Worm (Caenorhabditis elegans) whole organism, late embryonic: ENCODE data around the gene srd-28.
"Not testable (repeated sequence)": the region's sequence is repeated elsewhere in the genome, so short reads cannot be mapped to it uniquely, and the experiment has no call there.

Experiments
- C08G9.2 ChIP-seq: sonication (generic microtip); optimal IDR thresholded peaks from 2 replicates; lab custom pipeline; 2016; ENCODE audit warnings: mild to moderate bottlenecking, missing genetic modification characterization, moderate library complexity, missing compliant biosample characterization
- F13H6.1 ChIP-seq: sonication (generic microtip); optimal IDR thresholded peaks from 2 replicates; lab custom pipeline; 2016; ENCODE audit warnings: missing genetic modification characterization, missing compliant biosample characterization
- ceh-30 ChIP-seq: fragments of 150-350 bp; optimal IDR thresholded peaks from 2 replicates; lab custom pipeline; 2014; ENCODE audit warnings: missing biosample characterization, missing genetic modification characterization
- fkh-6 ChIP-seq: sonication (generic microtip); optimal IDR thresholded peaks from 2 replicates; lab custom pipeline; 2016; ENCODE audit warnings: missing genetic modification characterization, missing compliant biosample characterization
- mec-3 ChIP-seq: sonication (generic microtip); optimal IDR thresholded peaks from 2 replicates; lab custom pipeline; 2016; ENCODE audit warnings: borderline replicate concordance, missing genetic modification characterization, missing compliant biosample characterization
- pat-9 ChIP-seq: fragments of 200-800 bp; sonication (Bioruptor generic); optimal IDR thresholded peaks from 2 replicates; lab custom pipeline; 2018; ENCODE audit warnings: mild to moderate bottlenecking, missing genetic modification characterization, moderate library complexity, missing compliant biosample characterization
- pax-1 ChIP-seq: fragments of 150-350 bp; optimal IDR thresholded peaks from 2 replicates; lab custom pipeline; 2014; ENCODE audit warnings: missing biosample characterization, missing genetic modification characterization
- pha-4 ChIP-seq: fragments of 150-350 bp; optimal IDR thresholded peaks from 2 replicates; lab custom pipeline; 2018; ENCODE audit warnings: missing biosample characterization, missing genetic modification reagents, missing genetic modification characterization
- pqm-1 ChIP-seq: sonication (generic microtip); optimal IDR thresholded peaks from 2 replicates; lab custom pipeline; 2016; ENCODE audit warnings: missing genetic modification characterization, missing compliant biosample characterization
- syd-9 ChIP-seq: sonication (generic microtip); optimal IDR thresholded peaks from 2 replicates; lab custom pipeline; 2016; ENCODE audit warnings: mild to moderate bottlenecking, missing genetic modification characterization, moderate library complexity, missing compliant biosample characterization
- zip-5 ChIP-seq: sonication (generic microtip); optimal IDR thresholded peaks from 2 replicates; lab custom pipeline; 2016; ENCODE audit warnings: missing genetic modification characterization, missing compliant biosample characterization

DNA sequence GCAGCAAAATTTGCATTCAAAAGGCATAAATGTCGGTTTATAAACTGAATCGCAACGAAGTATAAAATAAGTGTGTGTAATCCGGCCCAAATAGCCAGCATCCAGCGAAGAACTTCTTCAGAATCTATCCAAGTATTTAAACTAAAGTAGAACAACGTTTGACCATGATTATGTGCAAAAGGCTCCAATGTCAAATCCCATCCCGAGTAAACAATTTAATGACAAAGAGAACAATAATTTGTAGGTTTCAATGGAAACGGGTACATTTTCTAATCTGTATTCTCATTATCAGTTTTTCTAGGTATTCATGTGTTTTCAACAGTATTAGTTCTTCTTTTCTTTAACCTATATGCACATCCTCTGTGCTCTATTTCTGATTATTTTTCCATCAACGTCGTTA, 42.7 kb upstream of the srd-28 start, which contains the start of gene C41G6.12:
- not testable (repeated sequence) for TF ChIP-seq fkh-6; pat-9 (tag; lab: Kevin White, UChicago); pax-1; zip-5 (tag; lab: Kevin White, UChicago); pqm-1 (tag; lab: Kevin White, UChicago); pha-4 (tag; lab: Kevin White, UChicago); ceh-30 (tag; lab: Kevin White, UChicago); syd-9 (tag; lab: Kevin White, UChicago); mec-3 (tag; lab: Kevin White, UChicago); F13H6.1 (tag; lab: Kevin White, UChicago); C08G9.2 (tag; lab: Kevin White, UChicago)
